Worm (Caenorhabditis elegans) whole organism, late embryonic: ENCODE results near the gene F54B11.10.

ENCODE experiments used
- C08G9.2 ChIP-seq: sonication (generic microtip); optimal IDR thresholded peaks from 2 replicates; lab custom pipeline; 2016; ENCODE audit warnings: mild to moderate bottlenecking, missing genetic modification characterization, moderate library complexity, missing compliant biosample characterization
- F13H6.1 ChIP-seq: sonication (generic microtip); optimal IDR thresholded peaks from 2 replicates; lab custom pipeline; 2016; ENCODE audit warnings: missing genetic modification characterization, missing compliant biosample characterization
- K09A11.1 ChIP-seq: sonication (generic microtip); optimal IDR thresholded peaks from 2 replicates; lab custom pipeline; 2017; ENCODE audit warnings: antibody characterized with exemption, mild to moderate bottlenecking, missing genetic modification characterization, missing compliant biosample characterization; ENCODE audit not compliant: insufficient read depth
- T23F11.4 ChIP-seq: fragments of 200-800 bp; sonication (Bioruptor generic); optimal IDR thresholded peaks from 2 replicates; lab custom pipeline; 2018; ENCODE audit warnings: mild to moderate bottlenecking, missing genetic modification characterization, missing compliant biosample characterization
- ahr-1 ChIP-seq: sonication (generic microtip); optimal IDR thresholded peaks from 2 replicates; lab custom pipeline; 2016; ENCODE audit warnings: missing genetic modification characterization, missing compliant biosample characterization
- ceh-14 ChIP-seq: sonication (generic microtip); optimal IDR thresholded peaks from 2 replicates; lab custom pipeline; 2016; ENCODE audit warnings: missing genotype, missing genetic modification characterization, missing compliant biosample characterization
- ceh-19 ChIP-seq: fragments of 200-800 bp; sonication (Bioruptor generic); optimal IDR thresholded peaks from 2 replicates; lab custom pipeline; 2018; ENCODE audit warnings: mild to moderate bottlenecking, missing genetic modification characterization, missing compliant biosample characterization
- ceh-2 ChIP-seq: sonication (generic microtip); optimal IDR thresholded peaks from 2 replicates; lab custom pipeline; 2016; ENCODE audit warnings: missing genotype, missing genetic modification characterization, missing compliant biosample characterization
- ceh-24 ChIP-seq: sonication (generic microtip); optimal IDR thresholded peaks from 2 replicates; lab custom pipeline; 2016; ENCODE audit warnings: mild to moderate bottlenecking, missing genetic modification characterization, missing compliant biosample characterization
- ceh-31 ChIP-seq: sonication (generic microtip); optimal IDR thresholded peaks from 2 replicates; lab custom pipeline; 2016; ENCODE audit warnings: missing genetic modification characterization, missing compliant biosample characterization
- ceh-34 ChIP-seq: sonication (generic microtip); optimal IDR thresholded peaks from 2 replicates; lab custom pipeline; 2016; ENCODE audit warnings: mild to moderate bottlenecking, missing genetic modification characterization, missing compliant biosample characterization
- ceh-45 ChIP-seq: fragments of 200-800 bp; sonication (Bioruptor generic); IDR thresholded peaks from 2 replicates; pipeline ENCODE4 v1.3.6; 2022; ENCODE audit warnings: missing genetic modification reagents, missing genetic modification characterization, missing compliant biosample characterization
- ceh-48 ChIP-seq: sonication (generic microtip); optimal IDR thresholded peaks from 2 replicates; lab custom pipeline; 2016; ENCODE audit warnings: missing genetic modification characterization, inconsistent platforms, missing compliant biosample characterization
- ceh-6 ChIP-seq: fragments of 200-800 bp; sonication (Bioruptor generic); optimal IDR thresholded peaks from 2 replicates; lab custom pipeline; 2018; ENCODE audit warnings: mild to moderate bottlenecking, missing genetic modification characterization, missing compliant biosample characterization
- ceh-9 ChIP-seq: sonication (generic microtip); optimal IDR thresholded peaks from 2 replicates; lab custom pipeline; 2016; ENCODE audit warnings: mild to moderate bottlenecking, missing genetic modification characterization, inconsistent platforms, missing compliant biosample characterization
- che-1 ChIP-seq: sonication (generic microtip); optimal IDR thresholded peaks from 2 replicates; lab custom pipeline; 2016; ENCODE audit warnings: mild to moderate bottlenecking, missing genetic modification characterization, missing compliant biosample characterization
- dmd-4 ChIP-seq: sonication (generic microtip); optimal IDR thresholded peaks from 2 replicates; lab custom pipeline; 2016; ENCODE audit warnings: borderline replicate concordance, missing genetic modification characterization, missing compliant biosample characterization
- elt-4 ChIP-seq: sonication (generic microtip); optimal IDR thresholded peaks from 2 replicates; lab custom pipeline; 2016; ENCODE audit warnings: missing genetic modification characterization, missing compliant biosample characterization
- ets-4 ChIP-seq: sonication (generic microtip); optimal IDR thresholded peaks from 2 replicates; lab custom pipeline; 2016; ENCODE audit warnings: missing genetic modification characterization, missing compliant biosample characterization
- fax-1 ChIP-seq: sonication (generic microtip); optimal IDR thresholded peaks from 2 replicates; lab custom pipeline; 2016; ENCODE audit warnings: missing genotype, missing genetic modification characterization, missing compliant biosample characterization
- fkh-10 ChIP-seq: fragments of 150-350 bp; optimal IDR thresholded peaks from 2 replicates; lab custom pipeline; 2014; ENCODE audit warnings: missing biosample characterization, missing genetic modification reagents, missing genetic modification characterization
- fkh-6 ChIP-seq: sonication (generic microtip); optimal IDR thresholded peaks from 2 replicates; lab custom pipeline; 2016; ENCODE audit warnings: missing genetic modification characterization, missing compliant biosample characterization
- hlh-15 ChIP-seq: sonication (generic microtip); optimal IDR thresholded peaks from 2 replicates; lab custom pipeline; 2016; ENCODE audit warnings: missing genetic modification characterization, missing compliant biosample characterization
- hlh-8 ChIP-seq: sonication (generic microtip); optimal IDR thresholded peaks from 2 replicates; lab custom pipeline; 2016; ENCODE audit warnings: missing genotype, missing genetic modification characterization, missing compliant biosample characterization
- madf-2 ChIP-seq: sonication (generic microtip); optimal IDR thresholded peaks from 2 replicates; lab custom pipeline; 2017; ENCODE audit warnings: missing genetic modification characterization, missing compliant biosample characterization
- mec-3 ChIP-seq: sonication (generic microtip); optimal IDR thresholded peaks from 2 replicates; lab custom pipeline; 2016; ENCODE audit warnings: borderline replicate concordance, missing genetic modification characterization, missing compliant biosample characterization
- nhr-11 ChIP-seq: fragments of 150-350 bp; optimal IDR thresholded peaks from 2 replicates; lab custom pipeline; 2014; ENCODE audit warnings: missing biosample characterization, missing genetic modification characterization
- odd-2 ChIP-seq: sonication (generic microtip); optimal IDR thresholded peaks from 2 replicates; lab custom pipeline; 2017; ENCODE audit warnings: antibody characterized with exemption, mild to moderate bottlenecking, missing genetic modification characterization, missing compliant biosample characterization
- pha-2 ChIP-seq: sonication (generic microtip); optimal IDR thresholded peaks from 2 replicates; lab custom pipeline; 2017; ENCODE audit warnings: mild to moderate bottlenecking, missing genetic modification characterization, missing compliant biosample characterization
- tbx-7 ChIP-seq: sonication (generic microtip); optimal IDR thresholded peaks from 2 replicates; lab custom pipeline; 2016; ENCODE audit warnings: missing genotype, missing genetic modification characterization, missing compliant biosample characterization
- unc-42 ChIP-seq: sonication (generic microtip); optimal IDR thresholded peaks from 2 replicates; lab custom pipeline; 2016; ENCODE audit warnings: missing genotype, missing genetic modification characterization, missing compliant biosample characterization
- ztf-16 ChIP-seq: sonication (generic microtip); optimal IDR thresholded peaks from 2 replicates; lab custom pipeline; 2017; ENCODE audit warnings: missing genetic modification characterization, missing compliant biosample characterization

The F54B11.10 gene

ce11 chrX:13605854-13606253, 23.9 kb downstream of the F54B11.10 start:
- TF ChIP-seq pha-2 (tag; lab: Kevin White, UChicago) (no peak), unc-42 (tag; lab: Kevin White, UChicago) (no peak), ceh-48 (tag; lab: Kevin White, UChicago) (no peak), ceh-45 (no peak), ceh-24 (tag; lab: Kevin White, UChicago) (no peak), odd-2 (tag; lab: Kevin White, UChicago) (no peak)

DNA sequence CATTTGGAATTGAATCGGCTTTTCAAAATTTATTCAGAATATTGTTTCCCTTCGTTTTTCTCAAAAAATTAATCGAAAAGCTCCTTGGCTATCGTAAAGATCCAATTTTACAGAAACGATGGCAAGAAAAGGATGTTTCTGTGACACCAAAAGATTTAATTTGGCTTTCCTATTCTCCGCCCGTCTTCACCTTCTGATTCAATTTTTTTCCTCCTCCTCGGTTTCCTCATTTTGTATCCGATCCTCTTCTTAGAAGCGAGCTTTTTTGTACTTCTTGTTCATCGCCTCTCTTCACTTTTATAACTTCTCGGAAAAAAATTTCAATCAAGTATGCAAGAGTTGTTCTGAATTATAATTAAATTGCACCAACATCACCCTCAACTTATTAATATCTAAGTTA, 28.1 kb downstream of the F54B11.10 start:
- no peak for TF ChIP-seq fkh-6 (tag; lab: Kevin White, UChicago)
- TF ChIP-seq unc-42 (tag; lab: Kevin White, UChicago), result peak; percentile 14

DNA sequence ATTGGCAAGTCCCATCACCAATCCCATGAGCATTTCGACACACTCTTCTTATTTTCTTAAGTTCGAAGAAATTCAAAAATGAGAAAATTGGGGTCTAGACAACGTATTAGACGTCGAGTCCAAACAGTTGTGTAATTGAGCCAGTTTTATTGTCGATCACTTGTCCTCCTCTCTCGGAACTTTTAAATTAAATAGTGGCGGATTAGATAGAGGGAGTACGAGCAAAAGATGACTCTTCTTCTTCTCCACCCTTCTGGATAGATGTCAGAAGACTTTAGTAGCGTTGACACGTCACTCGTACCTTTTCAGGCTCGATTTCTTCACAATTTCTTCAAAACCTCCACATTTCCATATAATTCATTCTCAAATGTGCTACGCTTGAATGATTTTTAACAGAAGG, 33.3 kb downstream of the F54B11.10 start:
- no peak for TF ChIP-seq che-1 (tag; lab: Kevin White, UChicago)
- no peak for TF ChIP-seq ceh-2 (tag; lab: Kevin White, UChicago)
- TF ChIP-seq madf-2, result no peak
- TF ChIP-seq fax-1 (tag; lab: Kevin White, UChicago), result no peak
- no peak for TF ChIP-seq ceh-19
- TF ChIP-seq ceh-6 (GFP tag; lab: Kevin White, UChicago), result no peak
- no peak for TF ChIP-seq mec-3 (tag; lab: Kevin White, UChicago)
- no peak for TF ChIP-seq hlh-15 (tag; lab: Kevin White, UChicago)
- no peak for TF ChIP-seq dmd-4 (tag; lab: Kevin White, UChicago)
- TF ChIP-seq ztf-16 (tag; lab: Kevin White, UChicago), result no peak
- no peak for TF ChIP-seq ceh-34 (tag; lab: Kevin White, UChicago)
- TF ChIP-seq tbx-7, result no peak
- TF ChIP-seq ceh-14, result no peak
- TF ChIP-seq K09A11.1, result no peak

DNA sequence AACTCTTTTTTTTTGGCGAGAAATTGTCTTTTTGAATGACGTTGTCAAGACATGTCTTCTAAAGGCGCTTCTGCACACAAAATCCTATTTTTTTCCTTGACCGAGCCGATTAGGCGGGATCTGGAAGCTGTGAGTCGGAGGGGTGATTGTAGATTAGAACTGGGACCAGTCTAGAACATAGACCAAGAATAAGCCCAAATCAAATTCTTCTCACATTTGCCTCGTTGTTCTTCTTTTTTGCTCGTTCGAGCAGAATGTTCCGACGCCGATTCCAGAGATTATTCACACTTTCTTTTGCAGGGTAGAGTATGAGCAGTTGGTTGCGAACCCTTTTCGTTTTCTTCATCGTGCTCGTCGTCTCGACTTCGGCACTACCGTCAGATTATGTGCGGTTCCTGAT, 36.7 kb downstream of the F54B11.10 start, which contains the start of gene nlp-53:
nlp-53 (plus strand) TSS at position 301 of the 400 bp plus-strand sequence.
- no peak for TF ChIP-seq ahr-1 (tag; lab: Kevin White, UChicago)

- TF ChIP-seq fkh-6 (tag; lab: Kevin White, UChicago) (no peak), mec-3 (tag; lab: Kevin White, UChicago) (no peak), elt-4 (tag; lab: Kevin White, UChicago) (no peak), ceh-48 (tag; lab: Kevin White, UChicago) (no peak), ceh-9 (tag; lab: Kevin White, UChicago) (no peak), unc-42 (tag; lab: Kevin White, UChicago) (no peak), ceh-31 (no peak), fkh-10 (GFP tag; lab: Kevin White, UChicago) (no peak), T23F11.4 (no peak), F13H6.1 (no peak), hlh-8 (tag; lab: Kevin White, UChicago) (no peak), C08G9.2 (no peak), nhr-11 (tag; lab: Kevin White, UChicago) (no peak)
Measured at ce11 chrX:13621628-13622027, 39.7 kb downstream of the F54B11.10 start, which contains the start of gene Y12A6A.1. Y12A6A.1 (minus strand) TSS chrX:13621728.

- TF ChIP-seq unc-42 (tag; lab: Kevin White, UChicago) (peak; percentile 82), ets-4 (tag; lab: Kevin White, UChicago) (no peak)
Measured at ce11 chrX:13631122-13631672, 49.3 kb downstream of the F54B11.10 start, which contains the start of gene nlg-1. nlg-1 (minus strand) TSS chrX:13631172.
